Fruit fly (Drosophila melanogaster) whole organism, prepupa: ENCODE results near the gene CG10589.

ENCODE experiments used
- Blimp-1 ChIP-seq: fragments of 200-800 bp; sonication (Bioruptor generic); optimal IDR thresholded peaks from 3 replicates; lab custom pipeline; 2017; ENCODE audit warnings: missing biosample characterization, missing genetic modification characterization, mild to moderate bottlenecking, moderate library complexity, missing genetic modification reagents
- CG10631 ChIP-seq: fragments of 200-800 bp; sonication (Bioruptor generic); optimal IDR thresholded peaks from 2 replicates; lab custom pipeline; 2016; ENCODE audit warnings: missing biosample characterization, missing genetic modification characterization
- CG10669 ChIP-seq: fragments of 200-800 bp; sonication (Bioruptor generic); optimal IDR thresholded peaks from 3 replicates; lab custom pipeline; 2018; ENCODE audit warnings: missing biosample characterization, mild to moderate bottlenecking, missing genetic modification characterization, moderate library complexity
- CG11294 ChIP-seq: fragments of 200-800 bp; sonication (Bioruptor generic); IDR thresholded peaks from 2 replicates; pipeline ENCODE4 v1.3.6; 2022; ENCODE audit warnings: missing biosample characterization, missing genetic modification characterization
- CG1621 ChIP-seq: fragments of 200-800 bp; sonication (Bioruptor generic); optimal IDR thresholded peaks from 3 replicates; lab custom pipeline; 2018; ENCODE audit warnings: missing biosample characterization, mild to moderate bottlenecking, missing genetic modification characterization
- CG16779 ChIP-seq: fragments of 200-800 bp; sonication (Bioruptor generic); optimal IDR thresholded peaks from 3 replicates; lab custom pipeline; 2017; ENCODE audit warnings: missing biosample characterization, mild to moderate bottlenecking, missing genetic modification characterization
- CG3032 ChIP-seq: fragments of 200-800 bp; optimal IDR thresholded peaks from 2 replicates; lab custom pipeline; 2019; ENCODE audit warnings: missing biosample characterization, mild to moderate bottlenecking, missing genetic modification characterization, moderate library complexity
- CG31627 ChIP-seq: fragments of 200-800 bp; sonication (Bioruptor generic); optimal IDR thresholded peaks from 3 replicates; lab custom pipeline; 2016; ENCODE audit warnings: missing biosample characterization, missing genetic modification characterization
- CG32006 ChIP-seq: fragments of 200-800 bp; sonication (Bioruptor generic); optimal IDR thresholded peaks from 3 replicates; lab custom pipeline; 2017; ENCODE audit warnings: missing biosample characterization, mild to moderate bottlenecking, missing genetic modification characterization
- CG4318 ChIP-seq: fragments of 200-800 bp; sonication (Bioruptor generic); optimal IDR thresholded peaks from 3 replicates; lab custom pipeline; 2017; ENCODE audit warnings: missing biosample characterization, mild to moderate bottlenecking, missing genetic modification characterization
- CG6792 ChIP-seq: fragments of 200-800 bp; sonication (Bioruptor generic); optimal IDR thresholded peaks from 3 replicates; lab custom pipeline; 2016; ENCODE audit warnings: missing biosample characterization, missing genetic modification characterization
- CG6808 ChIP-seq: fragments of 200-800 bp; sonication (Bioruptor generic); optimal IDR thresholded peaks from 3 replicates; lab custom pipeline; 2017; ENCODE audit warnings: missing biosample characterization, missing genetic modification characterization, mild to moderate bottlenecking, moderate library complexity, missing genetic modification reagents
- CG6854 ChIP-seq: fragments of 200-800 bp; sonication (Bioruptor generic); optimal IDR thresholded peaks from 2 replicates; lab custom pipeline; 2017; ENCODE audit warnings: missing biosample characterization, mild to moderate bottlenecking, missing genetic modification characterization
- CG7368 ChIP-seq: fragments of 200-800 bp; sonication (Bioruptor generic); optimal IDR thresholded peaks from 3 replicates; lab custom pipeline; 2016; ENCODE audit warnings: missing biosample characterization, missing genetic modification characterization
- CG8119 ChIP-seq: fragments of 200-800 bp; sonication (Bioruptor generic); IDR thresholded peaks from 3 replicates; pipeline ENCODE4 v1.3.6; 2022; ENCODE audit warnings: missing biosample characterization, missing genetic modification characterization
- CG8319 ChIP-seq: fragments of 200-800 bp; sonication (Bioruptor generic); optimal IDR thresholded peaks from 3 replicates; lab custom pipeline; 2016; ENCODE audit warnings: missing biosample characterization, missing genetic modification characterization
- CG8632 ChIP-seq: fragments of 200-800 bp; sonication (Bioruptor generic); optimal IDR thresholded peaks from 3 replicates; lab custom pipeline; 2016; ENCODE audit warnings: missing biosample characterization, missing genetic modification characterization
- CG9139 ChIP-seq: fragments of 200-800 bp; sonication (Bioruptor generic); optimal IDR thresholded peaks from 3 replicates; lab custom pipeline; 2017; ENCODE audit warnings: missing biosample characterization, mild to moderate bottlenecking, missing genetic modification characterization
- Eip78C ChIP-seq: fragments of 200-800 bp; sonication (Bioruptor generic); peaks from one replicate; lab custom pipeline; 2016; ENCODE audit warnings: missing biosample characterization, missing genetic modification characterization
- Eip93F ChIP-seq: fragments of 200-800 bp; sonication (Bioruptor generic); optimal IDR thresholded peaks from 2 replicates; lab custom pipeline; 2016; ENCODE audit warnings: missing biosample characterization, mild to moderate bottlenecking, missing genetic modification characterization
- Ets21C ChIP-seq: fragments of 200-800 bp; sonication (Bioruptor generic); optimal IDR thresholded peaks from 3 replicates; lab custom pipeline; 2016; ENCODE audit warnings: missing biosample characterization, missing genetic modification characterization
- Ets96B ChIP-seq: fragments of 200-800 bp; optimal IDR thresholded peaks from 2 replicates; lab custom pipeline; 2019; ENCODE audit warnings: missing biosample characterization, mild to moderate bottlenecking, missing genetic modification characterization, moderate library complexity
- Hr38 ChIP-seq: sonication (Bioruptor generic); optimal IDR thresholded peaks from 2 replicates; lab custom pipeline; 2016; ENCODE audit warnings: missing biosample characterization, missing genetic modification characterization
- Hr39 ChIP-seq: fragments of 200-800 bp; sonication (Bioruptor generic); optimal IDR thresholded peaks from 2 replicates; lab custom pipeline; 2016; ENCODE audit warnings: missing biosample characterization, missing genetic modification characterization
- Lpt ChIP-seq: fragments of 200-800 bp; sonication (Bioruptor generic); optimal IDR thresholded peaks from 3 replicates; lab custom pipeline; 2016; ENCODE audit warnings: missing biosample characterization, missing genetic modification characterization
- OdsH ChIP-seq: fragments of 200-800 bp; sonication (Bioruptor generic); optimal IDR thresholded peaks from 3 replicates; lab custom pipeline; 2016; ENCODE audit warnings: missing biosample characterization, missing genetic modification characterization
- Sox102F ChIP-seq: fragments of 200-800 bp; sonication (Bioruptor generic); optimal IDR thresholded peaks from 2 replicates; lab custom pipeline; 2016; ENCODE audit warnings: missing biosample characterization, mild to moderate bottlenecking, missing genetic modification characterization
- Sox14 ChIP-seq: fragments of 200-800 bp; sonication (Bioruptor generic); optimal IDR thresholded peaks from 3 replicates; lab custom pipeline; 2016; ENCODE audit warnings: missing biosample characterization, missing genetic modification characterization
- Sox15 ChIP-seq: fragments of 200-800 bp; sonication (Bioruptor generic); optimal IDR thresholded peaks from 3 replicates; lab custom pipeline; 2016; ENCODE audit warnings: missing biosample characterization, missing genetic modification characterization
- acj6 ChIP-seq: fragments of 200-800 bp; sonication (Bioruptor generic); optimal IDR thresholded peaks from 3 replicates; lab custom pipeline; 2016; ENCODE audit warnings: missing biosample characterization, missing genetic modification characterization
- cyc ChIP-seq: fragments of 200-800 bp; sonication (Bioruptor generic); optimal IDR thresholded peaks from 3 replicates; lab custom pipeline; 2016; ENCODE audit warnings: missing biosample characterization, missing genetic modification characterization
- dac ChIP-seq: fragments of 200-800 bp; sonication (Bioruptor generic); optimal IDR thresholded peaks from 2 replicates; lab custom pipeline; 2017; ENCODE audit warnings: missing biosample characterization, mild to moderate bottlenecking, missing genetic modification characterization
- dsx ChIP-seq: fragments of 200-800 bp; optimal IDR thresholded peaks from 3 replicates; lab custom pipeline; 2019; ENCODE audit warnings: missing biosample characterization, mild to moderate bottlenecking, missing genetic modification characterization, moderate library complexity; ENCODE audit not compliant: poor library complexity, severe bottlenecking
- esn ChIP-seq: fragments of 200-800 bp; sonication (Bioruptor generic); optimal IDR thresholded peaks from 2 replicates; lab custom pipeline; 2016; ENCODE audit warnings: missing biosample characterization, mild to moderate bottlenecking, missing genetic modification characterization, moderate library complexity
- fd59A ChIP-seq: fragments of 200-800 bp; sonication (Bioruptor generic); optimal IDR thresholded peaks from 2 replicates; lab custom pipeline; 2017; ENCODE audit warnings: missing biosample characterization, mild to moderate bottlenecking, missing genetic modification characterization, missing genetic modification reagents
- fkh ChIP-seq: fragments of 200-800 bp; sonication (Bioruptor generic); optimal IDR thresholded peaks from 3 replicates; lab custom pipeline; 2017; ENCODE audit warnings: missing biosample characterization, mild to moderate bottlenecking, missing genetic modification characterization, moderate library complexity
- lz ChIP-seq: fragments of 200-800 bp; sonication (Bioruptor generic); optimal IDR thresholded peaks from 3 replicates; lab custom pipeline; 2016; ENCODE audit warnings: missing biosample characterization, missing genetic modification characterization
- net ChIP-seq: fragments of 200-800 bp; sonication (Bioruptor generic); optimal IDR thresholded peaks from 3 replicates; lab custom pipeline; 2016; ENCODE audit warnings: missing biosample characterization, missing genetic modification characterization
- pdm3 ChIP-seq: fragments of 200-800 bp; sonication (Bioruptor generic); optimal IDR thresholded peaks from 3 replicates; lab custom pipeline; 2016; ENCODE audit warnings: missing biosample characterization, missing genetic modification characterization
- salr ChIP-seq, 2 experiments: fragments of 200-800 bp; sonication (Bioruptor generic); optimal IDR thresholded peaks; 3 replicates each; lab custom pipeline; 2016 to 2018; ENCODE audit warnings: missing biosample characterization in 2 of 2, missing genetic modification characterization in 2 of 2, mild to moderate bottlenecking in 1 of 2
- spab ChIP-seq: fragments of 200-800 bp; sonication (Bioruptor generic); optimal IDR thresholded peaks from 2 replicates; lab custom pipeline; 2017; ENCODE audit warnings: missing biosample characterization, mild to moderate bottlenecking, missing genetic modification characterization, missing genetic modification reagents
- ss ChIP-seq, 2 experiments: fragments of 200-800 bp; sonication (Bioruptor generic); optimal IDR thresholded peaks; 2 replicates in 1 of 2; 3 replicates in 1 of 2; lab custom pipeline; 2017 to 2018; ENCODE audit warnings: mild to moderate bottlenecking in 2 of 2, missing biosample characterization in 2 of 2, missing genetic modification characterization in 2 of 2, moderate library complexity in 1 of 2
- svp ChIP-seq: fragments of 200-800 bp; sonication (Bioruptor generic); peaks from one replicate; lab custom pipeline; 2016; ENCODE audit warnings: missing biosample characterization, missing genetic modification characterization
- topi ChIP-seq: fragments of 200-800 bp; sonication (Bioruptor generic); optimal IDR thresholded peaks from 3 replicates; lab custom pipeline; 2016; ENCODE audit warnings: missing biosample characterization, missing genetic modification characterization

CG10589 gene

DNA sequence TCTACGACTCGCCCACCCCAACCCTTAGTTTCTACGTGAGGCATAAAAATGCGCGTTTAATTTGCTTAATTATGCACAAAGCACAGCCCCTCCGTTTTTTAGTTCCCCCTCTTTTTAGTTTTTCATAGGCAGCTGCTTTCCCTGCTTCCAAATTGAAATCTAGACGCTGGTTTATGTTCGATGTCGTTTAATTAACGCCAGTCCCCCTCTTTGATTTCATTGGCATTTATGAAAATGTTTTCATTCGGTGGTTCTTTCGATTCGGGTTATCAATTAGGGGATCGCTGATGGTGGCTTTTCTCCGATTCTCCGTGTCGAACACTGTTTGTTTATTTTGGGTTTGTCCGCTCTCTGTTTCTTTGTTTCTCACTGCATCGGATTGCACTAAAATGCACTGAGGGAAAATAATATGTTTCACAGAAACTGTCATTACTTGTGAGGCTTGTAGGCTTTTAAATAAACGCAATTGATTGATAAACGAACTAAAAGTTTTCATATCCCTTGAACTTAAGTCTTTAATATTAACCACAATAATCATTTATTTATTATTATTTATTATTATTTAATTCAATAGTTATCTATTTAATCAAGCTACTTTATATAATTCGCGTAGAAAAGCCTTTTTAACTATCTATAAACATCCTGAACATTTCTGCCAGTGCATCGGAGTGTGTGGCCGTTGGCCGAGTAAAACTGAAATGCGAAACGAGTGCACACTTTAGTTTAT is 2.6 kb downstream of the CG10589 start (continued):
- TF ChIP-seq CG31627 (GFP tag; lab: Kevin White, UChicago) (no peak), CG4318 (GFP tag; lab: Kevin White, UChicago) (peak; percentile 70), pdm3 (peak; percentile 1), Eip93F (GFP tag; lab: Kevin White, UChicago) (no peak), CG1621 (tag; lab: Kevin White, UChicago) (peak; percentile 32), CG6854 (no peak), lz (GFP tag; lab: Kevin White, UChicago) (peak; percentile 24), CG7368 (peak; percentile 60), Hr39 (peak; percentile 11), Blimp-1 (GFP tag; lab: Kevin White, UChicago) (no peak)

DNA sequence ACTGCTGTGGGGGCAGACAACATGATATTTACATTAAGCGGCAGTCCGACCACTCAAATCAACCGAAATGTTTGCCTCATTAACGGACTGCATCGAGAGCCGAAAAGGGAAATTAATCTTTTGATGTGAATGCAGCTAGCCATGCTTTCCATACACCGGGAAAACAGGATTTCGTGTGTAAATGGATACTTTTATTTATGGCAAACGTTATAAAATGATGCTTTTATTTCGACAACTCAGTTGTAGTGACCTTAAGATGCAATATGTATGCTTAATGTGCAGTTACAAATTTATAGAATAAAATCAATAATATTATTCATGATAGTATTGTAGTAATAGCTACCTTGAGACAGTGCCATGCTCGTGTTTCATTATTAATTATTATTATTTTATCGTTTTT is 3.9 kb downstream of the CG10589 start:
- peak; percentile 69 for TF ChIP-seq Eip78C (GFP tag; lab: Kevin White, UChicago)
- TF ChIP-seq svp, result peak; percentile 72
- no peak for TF ChIP-seq fd59A (GFP tag; lab: Kevin White, UChicago)

DNA sequence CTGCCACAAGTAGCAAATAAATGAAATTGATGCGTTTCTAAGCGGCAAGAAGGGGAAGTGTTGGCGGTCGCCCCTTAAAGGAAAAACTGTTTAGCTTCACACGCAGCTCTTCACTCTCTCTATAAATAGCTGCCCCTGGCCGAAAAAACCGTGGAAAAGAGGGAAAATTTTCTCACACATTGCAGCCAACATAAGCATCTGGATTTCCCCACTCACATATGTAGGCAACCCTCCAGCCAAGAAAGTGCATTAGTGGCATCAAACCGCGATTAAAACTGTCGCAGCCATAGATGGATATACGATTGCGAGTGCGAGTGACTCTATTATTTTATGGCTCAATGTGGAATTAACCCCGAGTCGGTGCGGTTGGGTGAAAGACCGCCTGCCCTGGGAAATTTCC is 4.9 kb downstream of the CG10589 start:
- no peak for TF ChIP-seq Hr38 (GFP tag; lab: Kevin White, UChicago)
- TF ChIP-seq CG32006, result no peak
- TF ChIP-seq spab (GFP tag; lab: Kevin White, UChicago), result no peak
- TF ChIP-seq Ets21C, result no peak
- no peak for TF ChIP-seq cyc
- TF ChIP-seq dsx (GFP tag; lab: Kevin White, UChicago), result no peak
- TF ChIP-seq CG16779 (tag; lab: Kevin White, UChicago), result no peak
- TF ChIP-seq topi, result no peak
- no peak for TF ChIP-seq OdsH
- no peak for TF ChIP-seq Lpt
- no peak for TF ChIP-seq fd59A (GFP tag; lab: Kevin White, UChicago)
- no peak for TF ChIP-seq Sox14 (GFP tag; lab: Kevin White, UChicago)
- TF ChIP-seq salr (GFP tag; optimal IDR thresholded peaks at IDR 0.05; lab: Kevin White, UChicago), result no peak
- TF ChIP-seq fkh (GFP tag; lab: Kevin White, UChicago), result no peak
- no peak for TF ChIP-seq net (GFP tag; lab: Kevin White, UChicago)
- no peak for TF ChIP-seq CG9139
- no peak for TF ChIP-seq esn (GFP tag; lab: Kevin White, UChicago)
- no peak for TF ChIP-seq CG3032
- TF ChIP-seq, all 60 proteins: peak for 0

DNA sequence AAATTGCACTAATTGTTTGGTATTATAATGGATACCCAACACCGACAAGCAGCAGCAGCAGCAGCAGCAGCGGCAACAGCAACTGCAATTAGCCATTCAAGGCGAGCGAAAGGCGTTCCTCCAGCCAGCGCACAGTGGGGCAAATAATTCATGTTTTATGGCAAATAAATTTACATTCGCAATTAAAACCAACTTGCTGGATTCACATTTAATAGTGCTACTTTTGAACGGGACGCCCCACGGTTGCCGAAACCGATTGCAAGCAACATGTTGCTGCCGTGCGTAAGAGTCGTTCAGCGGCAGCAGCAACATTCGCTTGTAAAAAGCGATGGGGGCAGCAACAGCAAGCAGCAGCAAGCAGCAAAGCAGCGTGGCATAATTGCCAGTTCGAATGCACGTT is 6.1 kb downstream of the CG10589 start:
- peak; percentile 68; the same call in 2 of the 3 replicates for TF ChIP-seq CG8119 (GFP tag; lab: Robert Waterston, UW)
- peak; percentile 24 for TF ChIP-seq dac
- TF ChIP-seq svp, result peak; percentile 66
- TF ChIP-seq CG11294 (GFP tag; lab: Robert Waterston, UW), result 0 out of 2 replicates have a peak, but pooled peaks have one; percentile 20
- no peak for TF ChIP-seq fd59A (GFP tag; lab: Kevin White, UChicago)
- no peak for TF ChIP-seq CG8319
- TF ChIP-seq acj6 (GFP tag; lab: Kevin White, UChicago), result peak; percentile 16
- no peak for TF ChIP-seq Eip93F (GFP tag; lab: Kevin White, UChicago)
- peak; percentile 14 for TF ChIP-seq Hr39
- no peak for TF ChIP-seq Sox15
- TF ChIP-seq Sox102F, result peak; percentile 52
- no peak for TF ChIP-seq Hr38 (GFP tag; lab: Kevin White, UChicago)
- peak; percentile 26 for TF ChIP-seq CG6792 (GFP tag; lab: Kevin White, UChicago)
- peak; percentile 32 for TF ChIP-seq net (GFP tag; lab: Kevin White, UChicago)
- peak; percentile 37 for TF ChIP-seq OdsH
- peak; percentile 25 for TF ChIP-seq CG10669 (GFP tag; lab: Kevin White, UChicago)
- TF ChIP-seq CG10631 (GFP tag; lab: Kevin White, UChicago), result no peak
- peak; percentile 23 for TF ChIP-seq Sox14 (GFP tag; lab: Kevin White, UChicago)
- TF ChIP-seq ss (GFP tag; optimal IDR thresholded peaks at IDR 0.05; lab: Kevin White, UChicago), result peak; percentile 19 to 65
- peak; percentile 28 for TF ChIP-seq pdm3
- TF ChIP-seq CG4318 (GFP tag; lab: Kevin White, UChicago), result no peak
- TF ChIP-seq CG6808 (GFP tag; lab: Kevin White, UChicago), result peak; percentile 43
- TF ChIP-seq Ets96B (tag; lab: Kevin White, UChicago), result no peak
- peak; percentile 16 for TF ChIP-seq CG8632 (GFP tag; lab: Kevin White, UChicago)
- no peak for TF ChIP-seq Ets21C
- TF ChIP-seq topi, result peak; percentile 34
